Worm (Caenorhabditis elegans) whole organism, mixed stage, embryonic: ENCODE results near the gene Y37H2A.7.
A peak's percentile ranks its signal among the peaks of the same experiment; 100 is the strongest.

Source experiments
- M03D4.4 ChIP-seq: sonication (generic microtip); optimal IDR thresholded peaks from 2 replicates; lab custom pipeline; 2017; ENCODE audit warnings: mild to moderate bottlenecking, missing genetic modification characterization, missing compliant biosample characterization
- blmp-1 ChIP-seq: fragments of 150-350 bp; optimal IDR thresholded peaks from 2 replicates; lab custom pipeline; 2014; ENCODE audit warnings: missing biosample characterization, missing genetic modification characterization
- ceh-43 ChIP-seq: fragments of 200-800 bp; sonication (Bioruptor generic); optimal IDR thresholded peaks from 2 replicates; lab custom pipeline; 2018; ENCODE audit warnings: mild to moderate bottlenecking, missing genetic modification characterization, moderate library complexity, missing compliant biosample characterization
- drap-1 ChIP-seq: fragments of 200-800 bp; sonication (Bioruptor generic); optimal IDR thresholded peaks from 3 replicates; lab custom pipeline; 2018; ENCODE audit warnings: mild to moderate bottlenecking, missing genetic modification characterization, missing compliant biosample characterization
- elt-1 ChIP-seq: sonication (generic microtip); optimal IDR thresholded peaks from 2 replicates; lab custom pipeline; 2017; ENCODE audit warnings: missing genetic modification characterization, mild to moderate bottlenecking, missing compliant biosample characterization, antibody characterized with exemption, moderate library complexity, borderline replicate concordance; ENCODE audit not compliant: insufficient read depth
- hlh-1 ChIP-seq: fragments of 150-350 bp; optimal IDR thresholded peaks from 2 replicates; lab custom pipeline; 2014; ENCODE audit warnings: missing biosample characterization, missing genetic modification reagents, missing genetic modification characterization
- lin-13 ChIP-seq: fragments of 150-350 bp; optimal IDR thresholded peaks from 2 replicates; lab custom pipeline; 2014; ENCODE audit warnings: missing biosample characterization, missing genetic modification characterization
- lsy-2 ChIP-seq: fragments of 150-350 bp; optimal IDR thresholded peaks from 2 replicates; lab custom pipeline; 2014; ENCODE audit warnings: missing biosample characterization, missing genetic modification characterization
- mab-5 ChIP-seq: fragments of 150-350 bp; optimal IDR thresholded peaks from 2 replicates; lab custom pipeline; 2014; ENCODE audit warnings: missing biosample characterization, missing genetic modification characterization
- mep-1 ChIP-seq: fragments of 150-350 bp; optimal IDR thresholded peaks from 2 replicates; lab custom pipeline; 2017; ENCODE audit warnings: missing biosample characterization, missing genetic modification reagents, missing genetic modification characterization, inconsistent platforms
- mls-2 ChIP-seq: sonication (generic microtip); optimal IDR thresholded peaks from 2 replicates; lab custom pipeline; 2016; ENCODE audit warnings: mild to moderate bottlenecking, missing genetic modification characterization, moderate library complexity, missing compliant biosample characterization
- nhr-12 ChIP-seq: fragments of 150-350 bp; optimal IDR thresholded peaks from 2 replicates; lab custom pipeline; 2014; ENCODE audit warnings: missing biosample characterization, missing genetic modification characterization
- nhr-2 ChIP-seq: fragments of 150-350 bp; optimal IDR thresholded peaks from 2 replicates; lab custom pipeline; 2014; ENCODE audit warnings: missing biosample characterization, missing genetic modification characterization
- nhr-237 ChIP-seq: fragments of 150-350 bp; optimal IDR thresholded peaks from 2 replicates; lab custom pipeline; 2014; ENCODE audit warnings: missing biosample characterization, missing genetic modification characterization
- nhr-28 ChIP-seq: fragments of 150-350 bp; optimal IDR thresholded peaks from 2 replicates; lab custom pipeline; 2014; ENCODE audit warnings: missing biosample characterization, missing genetic modification characterization
- pha-4 ChIP-seq: fragments of 150-350 bp; optimal IDR thresholded peaks from 2 replicates; lab custom pipeline; 2018; ENCODE audit warnings: missing biosample characterization, missing genetic modification reagents, missing genetic modification characterization
- sem-2 ChIP-seq: fragments of 200-800 bp; sonication (Bioruptor generic); optimal IDR thresholded peaks from 2 replicates; lab custom pipeline; 2018; ENCODE audit warnings: mild to moderate bottlenecking, missing genetic modification characterization, missing compliant biosample characterization
- snpc-4 ChIP-seq: fragments of 150-350 bp; optimal IDR thresholded peaks from 2 replicates; lab custom pipeline; 2014; ENCODE audit warnings: missing biosample characterization, missing genetic modification characterization
- tbx-8 ChIP-seq: fragments of 200-800 bp; sonication (Bioruptor generic); optimal IDR thresholded peaks from 2 replicates; lab custom pipeline; 2018; ENCODE audit warnings: mild to moderate bottlenecking, missing genetic modification characterization, moderate library complexity, missing compliant biosample characterization
- unc-120 ChIP-seq: sonication (generic microtip); optimal IDR thresholded peaks from 2 replicates; lab custom pipeline; 2017; ENCODE audit warnings: missing genetic modification characterization, missing compliant biosample characterization; ENCODE audit not compliant: poor library complexity, severe bottlenecking
- unc-39 ChIP-seq: fragments of 150-350 bp; optimal IDR thresholded peaks from 2 replicates; lab custom pipeline; 2014; ENCODE audit warnings: missing biosample characterization, missing genetic modification characterization
- unc-62 ChIP-seq: fragments of 150-350 bp; optimal IDR thresholded peaks from 2 replicates; lab custom pipeline; 2014; ENCODE audit warnings: missing biosample characterization, missing genetic modification reagents, missing genetic modification characterization
- zip-8 ChIP-seq: fragments of 150-350 bp; optimal IDR thresholded peaks from 2 replicates; lab custom pipeline; 2014; ENCODE audit warnings: missing biosample characterization, missing genetic modification characterization
- ztf-11 ChIP-seq: fragments of 150-350 bp; optimal IDR thresholded peaks from 2 replicates; lab custom pipeline; 2014; ENCODE audit warnings: missing biosample characterization, missing genetic modification characterization

The Y37H2A.7 gene

DNA sequence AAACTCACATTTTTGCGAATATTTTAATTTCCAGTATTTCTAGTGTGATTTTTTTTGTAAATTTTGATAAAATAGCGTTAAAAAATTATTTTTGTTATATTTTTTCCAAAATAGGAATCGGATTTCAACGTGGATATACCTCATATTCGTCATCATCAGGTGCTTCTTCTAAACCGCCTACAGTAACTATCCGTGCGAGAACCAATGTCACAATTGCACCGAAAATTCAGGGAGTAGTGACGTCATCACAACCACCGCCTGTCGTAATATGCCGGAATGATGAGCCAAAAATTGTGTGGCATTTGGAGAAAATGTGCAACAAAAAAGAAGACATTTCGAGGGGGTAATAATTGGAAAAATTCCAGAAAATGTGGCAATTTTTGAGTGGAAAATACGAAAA lies 43.1 kb downstream of the Y37H2A.7 start:
- TF ChIP-seq mls-2 (tag; lab: Kevin White, UChicago) (no peak), M03D4.4 (tag; lab: Kevin White, UChicago) (no peak), lsy-2 (no peak), nhr-28 (tag; lab: Kevin White, UChicago) (no peak), unc-39 (tag; lab: Kevin White, UChicago) (no peak), elt-1 (tag; lab: Kevin White, UChicago) (no peak), zip-8 (tag; lab: Kevin White, UChicago) (peak; percentile 61), ceh-43 (GFP tag; lab: Kevin White, UChicago) (no peak)
- TF ChIP-seq, all 35 proteins: peak for 1

DNA sequence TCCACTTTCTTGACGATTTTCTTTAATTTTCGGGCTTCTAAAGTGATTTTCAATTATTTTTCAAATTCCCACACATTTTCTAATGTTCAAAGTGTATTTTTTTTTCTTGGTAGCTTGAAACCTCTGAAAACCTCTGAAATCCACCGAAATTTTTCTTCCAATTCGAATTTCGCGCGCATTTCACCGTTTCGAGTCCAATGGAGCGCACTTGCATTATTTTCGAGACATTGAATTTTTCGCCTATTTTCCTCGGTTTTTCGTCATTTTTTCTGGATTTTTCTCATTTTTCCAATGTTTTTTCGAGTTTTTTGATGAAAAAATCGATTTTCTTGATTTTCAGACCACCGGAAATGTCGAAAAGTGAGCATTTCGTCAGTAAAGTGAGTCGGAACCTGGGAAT lies 47.5 kb downstream of the Y37H2A.7 start, which contains the start of gene slr-2:
Gene slr-2, plus strand, starts transcription at position 341 of the 400 bp plus-strand sequence.
- TF ChIP-seq nhr-2 (tag; lab: Kevin White, UChicago) (peak; percentile 18), snpc-4 (tag; lab: Kevin White, UChicago) (no peak), drap-1 (no peak), lsy-2 (peak; percentile 36), tbx-8 (no peak), hlh-1 (peak; percentile 5), blmp-1 (tag; lab: Kevin White, UChicago) (no peak), ztf-11 (tag; lab: Kevin White, UChicago) (no peak), nhr-28 (tag; lab: Kevin White, UChicago) (no peak), mab-5 (tag; lab: Kevin White, UChicago) (no peak), unc-120 (tag; lab: Kevin White, UChicago) (no peak), mep-1 (peak; percentile 19), nhr-237 (peak; percentile 25), lin-13 (tag; lab: Kevin White, UChicago) (peak; percentile 23)
- TF ChIP-seq, all 35 proteins: peak for 6

DNA sequence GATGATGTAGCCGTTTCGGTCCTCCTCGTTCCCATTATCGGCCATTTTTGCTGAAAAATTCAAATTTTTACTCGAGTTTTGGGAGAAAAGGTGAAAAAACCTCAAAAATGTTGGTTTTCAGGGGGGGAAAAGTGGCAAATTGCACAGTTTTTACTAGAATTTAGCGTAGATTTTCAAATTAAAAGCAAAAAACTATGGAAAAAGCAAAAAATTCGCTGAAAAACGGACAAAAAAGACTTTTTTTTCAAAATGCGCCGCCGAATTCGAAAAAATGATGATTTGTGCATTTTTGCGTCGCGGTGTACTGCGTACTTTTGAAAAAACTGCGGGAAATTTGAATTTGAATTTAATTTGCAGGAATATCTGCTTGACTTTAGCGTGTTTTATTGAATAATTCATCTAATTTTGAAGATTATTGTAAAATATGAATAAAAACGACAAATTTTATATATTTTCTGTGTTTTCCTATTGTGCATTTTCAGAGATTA lies 48.1 kb downstream of the Y37H2A.7 start, which contains the start of gene Y59A8B.12:
Gene Y59A8B.12, minus strand, starts transcription at position 51 of the 488 bp plus-strand sequence.
- TF ChIP-seq pha-4 (tag; lab: Kevin White, UChicago) (no peak), lin-13 (tag; lab: Kevin White, UChicago) (peak; percentile 16), sem-2 (GFP tag; lab: Kevin White, UChicago) (no peak), mep-1 (no peak), M03D4.4 (tag; lab: Kevin White, UChicago) (no peak)

DNA sequence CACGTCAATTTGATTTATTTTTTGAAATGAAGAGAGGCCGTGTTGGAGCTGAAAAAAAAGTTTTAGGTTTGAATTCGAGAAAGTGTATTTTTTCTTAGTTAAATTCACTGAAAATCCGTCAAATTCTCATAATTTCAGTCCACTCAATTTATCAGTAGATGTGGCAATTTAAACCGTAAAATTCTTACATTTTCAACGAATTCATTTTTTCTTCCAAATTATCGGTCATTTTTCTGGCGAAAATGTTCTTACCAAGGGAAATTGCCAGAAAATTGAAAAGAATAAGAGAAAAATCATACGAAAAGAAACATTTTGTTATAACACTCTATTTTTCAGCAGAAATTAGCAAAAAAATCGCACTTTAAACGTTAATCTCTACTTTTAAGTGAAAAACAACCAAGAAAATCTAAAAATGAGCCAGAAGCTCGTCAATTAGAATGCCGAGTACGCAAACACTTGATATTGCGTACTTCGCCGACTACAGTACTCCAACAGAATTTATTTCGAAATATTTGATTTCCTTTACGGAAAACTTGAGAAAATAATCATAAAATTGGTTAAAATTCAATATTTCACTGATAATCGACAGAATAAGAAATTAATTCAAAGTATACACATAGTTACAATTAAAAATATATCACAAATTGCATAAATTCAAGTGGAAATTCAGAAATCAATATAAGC lies 49.0 kb downstream of the Y37H2A.7 start, which contains the start of gene fbxa-106:
Gene fbxa-106, minus strand, starts transcription at position 51 of the 684 bp plus-strand sequence.
- TF ChIP-seq pha-4 (tag; lab: Kevin White, UChicago) (no peak), nhr-12 (tag; lab: Kevin White, UChicago) (no peak), snpc-4 (tag; lab: Kevin White, UChicago) (no peak), unc-62 (no peak), tbx-8 (no peak)
- TF ChIP-seq, all 35 proteins: peak for 0
